Worm (Caenorhabditis elegans) whole organism, young adult: ENCODE data around the gene F12E12.2.
"Not testable (repeated sequence)": the region's sequence is repeated elsewhere in the genome, so short reads cannot be mapped to it uniquely, and the experiment has no call there.

Experiments
- C17E4.6 ChIP-seq: fragments of 200-800 bp; sonication (Bioruptor generic); IDR thresholded peaks from 2 replicates; pipeline ENCODE4 v1.3.6; 2022; ENCODE audit warnings: missing genetic modification reagents, missing genetic modification characterization, missing compliant biosample characterization
- F10E7.11 ChIP-seq: sonication (generic microtip); optimal IDR thresholded peaks from 2 replicates; lab custom pipeline; 2017; ENCODE audit warnings: mild to moderate bottlenecking, missing genetic modification characterization, moderate library complexity, missing compliant biosample characterization
- F39B2.1 ChIP-seq: fragments of 200-800 bp; sonication (Bioruptor generic); IDR thresholded peaks from 2 replicates; pipeline ENCODE4 v1.3.6; 2022; ENCODE audit warnings: missing genetic modification reagents, missing genetic modification characterization, missing compliant biosample characterization
- F49E8.2 ChIP-seq: sonication (generic microtip); optimal IDR thresholded peaks from 3 replicates; lab custom pipeline; 2017; ENCODE audit warnings: missing genetic modification characterization, mild to moderate bottlenecking, missing compliant biosample characterization, antibody characterized with exemption, moderate library complexity; ENCODE audit not compliant: insufficient read depth
- F52B5.7 ChIP-seq: sonication (generic microtip); optimal IDR thresholded peaks from 2 replicates; lab custom pipeline; 2016; ENCODE audit warnings: mild to moderate bottlenecking, missing genetic modification characterization, missing compliant biosample characterization
- F57A8.1 ChIP-seq: fragments of 200-800 bp; sonication (Bioruptor generic); optimal IDR thresholded peaks from 2 replicates; lab custom pipeline; 2018; ENCODE audit warnings: mild to moderate bottlenecking, missing genetic modification characterization, moderate library complexity, missing compliant biosample characterization
- K11D2.4 ChIP-seq: fragments of 200-800 bp; sonication (Bioruptor generic); IDR thresholded peaks from 2 replicates; pipeline ENCODE4 v1.3.6; 2022; ENCODE audit warnings: missing genetic modification reagents, missing genetic modification characterization, missing compliant biosample characterization
- K12H6.12 ChIP-seq: fragments of 200-800 bp; sonication (Bioruptor generic); optimal IDR thresholded peaks from 2 replicates; lab custom pipeline; 2018; ENCODE audit warnings: mild to moderate bottlenecking, missing genetic modification characterization, missing compliant biosample characterization
- T26A5.8 ChIP-seq: sonication (generic microtip); optimal IDR thresholded peaks from 2 replicates; lab custom pipeline; 2016; ENCODE audit warnings: missing genetic modification characterization, missing compliant biosample characterization
- Y53G8AR.9 ChIP-seq: fragments of 200-800 bp; sonication (Bioruptor generic); conservative IDR thresholded peaks from 2 replicates; pipeline ENCODE4 v1.3.6; 2022; ENCODE audit warnings: missing genetic modification reagents, missing genetic modification characterization, missing compliant biosample characterization
- aptf-2 ChIP-seq: fragments of 200-800 bp; sonication (Bioruptor generic); conservative IDR thresholded peaks from 2 replicates; pipeline ENCODE4 v1.3.6; 2022; ENCODE audit warnings: missing genetic modification reagents, missing genetic modification characterization, missing compliant biosample characterization
- attf-5 ChIP-seq: fragments of 200-800 bp; sonication (Bioruptor generic); optimal IDR thresholded peaks from 2 replicates; lab custom pipeline; 2018; ENCODE audit warnings: mild to moderate bottlenecking, missing genetic modification characterization, missing compliant biosample characterization
- attf-6 ChIP-seq: fragments of 200-800 bp; sonication (Bioruptor generic); IDR thresholded peaks from 2 replicates; pipeline ENCODE4 v1.3.6; 2022; ENCODE audit warnings: missing genetic modification reagents, missing genetic modification characterization, missing compliant biosample characterization
- bed-1 ChIP-seq: fragments of 200-800 bp; sonication (Bioruptor generic); IDR thresholded peaks from 2 replicates; pipeline ENCODE4 v1.3.6; 2022; ENCODE audit warnings: missing genetic modification reagents, missing genetic modification characterization, missing compliant biosample characterization
- bed-2 ChIP-seq: fragments of 200-800 bp; sonication (Bioruptor generic); IDR thresholded peaks from 2 replicates; pipeline ENCODE4 v1.3.6; 2022; ENCODE audit warnings: missing genetic modification reagents, missing genetic modification characterization, missing compliant biosample characterization
- cebp-2 ChIP-seq: fragments of 200-800 bp; sonication (Bioruptor generic); IDR thresholded peaks from 2 replicates; pipeline ENCODE4 v1.3.6; 2022; ENCODE audit warnings: missing genetic modification characterization, missing compliant biosample characterization
- ceh-27 ChIP-seq: fragments of 200-800 bp; sonication (Bioruptor generic); optimal IDR thresholded peaks from 2 replicates; lab custom pipeline; 2018; ENCODE audit warnings: mild to moderate bottlenecking, missing genetic modification characterization, moderate library complexity, missing compliant biosample characterization
- mes-4 ChIP-seq: sonication (generic microtip); optimal IDR thresholded peaks from 2 replicates; lab custom pipeline; 2016; ENCODE audit warnings: missing genotype, missing genetic modification characterization, missing compliant biosample characterization
- nhr-80 ChIP-seq: sonication (generic microtip); optimal IDR thresholded peaks from 2 replicates; lab custom pipeline; 2016; ENCODE audit warnings: missing genetic modification characterization, missing compliant biosample characterization
- rcor-1 ChIP-seq: fragments of 200-800 bp; sonication (Bioruptor generic); IDR thresholded peaks from 2 replicates; pipeline ENCODE4 v1.3.6; 2022; ENCODE audit warnings: missing genetic modification reagents, missing genetic modification characterization, missing compliant biosample characterization
- snpc-1.1 ChIP-seq: sonication (generic microtip); optimal IDR thresholded peaks from 2 replicates; lab custom pipeline; 2017; ENCODE audit warnings: missing genetic modification characterization, mild to moderate bottlenecking, missing compliant biosample characterization, antibody characterized with exemption, moderate library complexity, missing genotype, missing genetic modification reagents; ENCODE audit not compliant: insufficient read depth
- snpc-1.3 ChIP-seq: sonication (generic microtip); optimal IDR thresholded peaks from 2 replicates; lab custom pipeline; 2017; ENCODE audit warnings: missing genetic modification characterization, mild to moderate bottlenecking, missing compliant biosample characterization, antibody characterized with exemption, moderate library complexity, missing genotype, missing genetic modification reagents; ENCODE audit not compliant: insufficient read depth
- snpc-4 ChIP-seq, 5 experiments: fragments of 150-350 bp in 1 of 5; sonication (generic microtip) in 4 of 5; optimal IDR thresholded peaks; 2 replicates each; lab custom pipeline; 2014 to 2018; ENCODE audit warnings: missing genetic modification characterization in 5 of 5, missing biosample characterization in 3 of 5, antibody characterized with exemption in 2 of 5, mild to moderate bottlenecking in 2 of 5, missing compliant biosample characterization in 2 of 5, missing genotype in 2 of 5, moderate library complexity in 2 of 5, missing genetic modification reagents in 1 of 5
- unc-130 ChIP-seq: sonication (generic microtip); optimal IDR thresholded peaks from 2 replicates; lab custom pipeline; 2016; ENCODE audit warnings: missing genetic modification reagents, missing genetic modification characterization, missing compliant biosample characterization
- ztf-28 ChIP-seq: fragments of 200-800 bp; sonication (Bioruptor generic); IDR thresholded peaks from 2 replicates; pipeline ENCODE4 v1.3.6; 2022; ENCODE audit warnings: missing genetic modification reagents, missing genetic modification characterization, missing compliant biosample characterization

Gene F12E12.2

DNA sequence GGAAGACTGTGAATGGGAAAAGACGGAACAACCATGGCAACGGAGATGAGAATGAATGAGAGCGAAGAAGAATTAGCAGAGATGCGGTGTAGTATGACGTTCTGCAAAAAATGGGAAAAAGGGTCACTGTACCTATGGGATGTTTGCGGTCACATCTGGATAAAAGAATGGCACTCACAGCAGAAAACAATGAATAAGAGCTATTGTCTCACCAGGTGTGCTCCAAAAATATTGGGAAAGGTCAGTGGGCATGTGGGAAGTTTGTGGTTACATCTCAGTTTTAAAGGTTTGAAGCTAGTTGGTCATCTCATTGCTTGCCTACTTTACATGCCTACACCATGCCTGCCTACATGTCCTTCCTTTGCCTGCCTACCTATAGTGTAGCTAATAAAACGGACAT is 10.9 kb downstream of the F12E12.2 start, which contains the start of gene fbxb-91 (continued):
- TF ChIP-seq Y53G8AR.9 (GFP tag; lab: Robert Waterston, UW) = no peak
- TF ChIP-seq, all 124 proteins: peak for 0

DNA sequence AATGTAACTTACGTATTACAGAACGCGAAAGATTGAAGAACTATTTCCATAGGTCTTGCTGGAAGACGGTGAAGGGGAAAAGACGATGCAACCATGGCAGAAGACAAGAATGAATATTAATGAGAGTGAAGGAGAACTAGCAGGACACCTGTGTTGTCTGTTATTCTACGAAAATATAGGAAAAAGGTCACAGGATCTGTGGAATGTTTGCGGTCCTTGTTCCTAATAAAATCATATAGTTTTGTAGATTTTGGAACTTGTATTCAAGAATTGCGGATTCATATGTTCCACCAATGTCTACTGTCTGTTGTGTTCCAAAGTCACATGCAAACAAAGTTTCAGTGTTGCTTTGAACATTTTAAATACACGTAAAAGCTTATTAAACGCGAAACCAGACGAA is 12.4 kb downstream of the F12E12.2 start, which contains the start of gene sdz-11:
sdz-11 (minus strand) TSS at position 101 of the 400 bp plus-strand sequence.
- TF ChIP-seq attf-5 (no peak), bed-2 (no peak), F52B5.7 (tag; lab: Kevin White, UChicago) (no peak), nhr-80 (tag; lab: Kevin White, UChicago) (no peak), snpc-1.1 (tag; lab: Kevin White, UChicago) (no peak), C17E4.6 (GFP tag; lab: Robert Waterston, UW) (no peak), ceh-27 (GFP tag; lab: Kevin White, UChicago) (no peak), F10E7.11 (tag; lab: Kevin White, UChicago) (no peak), K11D2.4 (GFP tag; lab: Robert Waterston, UW) (no peak), F39B2.1 (GFP tag; lab: Robert Waterston, UW) (no peak), snpc-4 (GFP tag; optimal IDR thresholded peaks at IDR 0.05; lab: Kevin White, UChicago) (no peak), snpc-4 (tag; optimal IDR thresholded peaks at IDR 0.05; lab: Kevin White, UChicago) (no peak), cebp-2 (no peak), unc-130 (no peak)

DNA sequence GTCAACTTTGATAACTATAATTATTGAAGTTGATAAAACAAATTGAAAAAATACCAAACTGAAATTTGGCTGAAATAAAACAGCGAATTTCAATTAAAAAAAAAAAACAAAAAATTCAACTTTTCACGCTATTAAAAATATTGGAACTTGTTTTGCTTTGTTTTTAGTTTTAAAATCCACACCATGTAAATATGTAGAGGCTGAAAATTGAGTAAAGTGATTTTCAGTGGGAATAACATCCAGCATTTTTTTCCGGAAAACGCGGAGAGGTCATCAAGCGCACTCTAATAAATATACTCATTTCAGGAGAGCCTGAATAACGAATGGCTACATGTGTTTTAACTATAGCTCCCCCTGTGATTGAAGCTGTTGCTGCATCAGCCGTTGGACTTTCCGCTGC is 13.9 kb downstream of the F12E12.2 start, which contains the start of gene rcd-1:
rcd-1 (plus strand) TSS at position 301 of the 400 bp plus-strand sequence.
- TF ChIP-seq bed-1 (0 out of 2 replicates have a peak, but pooled peaks have one; percentile 20), mes-4 (tag; lab: Kevin White, UChicago) (no peak)

DNA sequence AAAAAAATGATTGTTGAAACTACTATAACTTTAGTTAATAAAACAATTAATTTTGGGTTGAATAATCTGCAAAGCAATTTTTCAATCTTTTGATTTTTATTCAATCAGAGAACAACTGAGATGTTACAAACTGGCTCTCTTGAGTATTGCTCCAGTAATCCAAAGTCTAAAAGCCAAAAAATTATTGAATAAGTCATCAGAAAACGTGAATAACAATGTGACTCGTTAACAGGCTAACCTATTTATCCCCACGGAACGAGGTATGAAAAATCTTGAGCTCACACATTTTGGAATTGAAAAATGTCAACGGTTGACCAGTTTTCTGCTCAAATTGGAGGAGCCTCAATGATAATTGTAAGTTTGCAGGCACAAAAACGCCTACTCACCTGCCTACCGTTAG is 17.8 kb downstream of the F12E12.2 start, which contains the start of gene srx-111:
srx-111 (plus strand) TSS at position 301 of the 400 bp plus-strand sequence.
- TF ChIP-seq ztf-28 (GFP tag; lab: Robert Waterston, UW) = no peak
- TF ChIP-seq attf-6 (GFP tag; lab: Robert Waterston, UW) = no peak
- no peak for TF ChIP-seq ceh-27 (GFP tag; lab: Kevin White, UChicago)
- TF ChIP-seq aptf-2 (GFP tag; lab: Robert Waterston, UW) = no peak
- no peak for TF ChIP-seq F52B5.7 (tag; lab: Kevin White, UChicago)
- no peak for TF ChIP-seq K11D2.4 (GFP tag; lab: Robert Waterston, UW)
- TF ChIP-seq F57A8.1 (GFP tag; lab: Kevin White, UChicago) = no peak
- no peak for TF ChIP-seq snpc-1.3 (tag; lab: Kevin White, UChicago)
- TF ChIP-seq T26A5.8 (tag; lab: Kevin White, UChicago) = no peak
- TF ChIP-seq snpc-4 (GFP tag; optimal IDR thresholded peaks at IDR 0.05; lab: Kevin White, UChicago) = no peak
- no peak for TF ChIP-seq snpc-4 (tag; optimal IDR thresholded peaks at IDR 0.05; lab: Kevin White, UChicago)
- no peak for TF ChIP-seq rcor-1 (GFP tag; lab: Robert Waterston, UW)

DNA sequence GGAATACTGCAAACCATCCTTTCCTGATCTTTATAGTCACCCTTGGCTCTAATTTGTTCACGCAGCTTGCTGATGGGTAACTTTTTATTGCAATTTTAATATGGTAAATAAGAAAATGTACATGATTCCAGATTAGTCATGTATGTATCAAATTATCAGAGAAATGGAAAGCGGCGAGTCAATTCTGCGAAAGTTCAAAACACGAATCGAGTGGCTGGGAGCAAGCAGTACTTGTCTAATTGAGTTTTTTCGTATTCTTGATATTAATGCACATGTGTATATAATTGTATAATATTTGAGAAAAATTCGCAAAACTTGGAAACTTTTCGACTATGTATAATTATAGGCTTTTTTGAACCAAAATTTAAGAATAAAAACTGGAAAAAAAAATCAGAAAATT is 19.3 kb downstream of the F12E12.2 start, which contains the start of gene T24E12.12:
T24E12.12 (plus strand) TSS at position 281 of the 400 bp plus-strand sequence.
- no peak for TF ChIP-seq F49E8.2 (tag; lab: Kevin White, UChicago)
- no peak for TF ChIP-seq attf-5

DNA sequence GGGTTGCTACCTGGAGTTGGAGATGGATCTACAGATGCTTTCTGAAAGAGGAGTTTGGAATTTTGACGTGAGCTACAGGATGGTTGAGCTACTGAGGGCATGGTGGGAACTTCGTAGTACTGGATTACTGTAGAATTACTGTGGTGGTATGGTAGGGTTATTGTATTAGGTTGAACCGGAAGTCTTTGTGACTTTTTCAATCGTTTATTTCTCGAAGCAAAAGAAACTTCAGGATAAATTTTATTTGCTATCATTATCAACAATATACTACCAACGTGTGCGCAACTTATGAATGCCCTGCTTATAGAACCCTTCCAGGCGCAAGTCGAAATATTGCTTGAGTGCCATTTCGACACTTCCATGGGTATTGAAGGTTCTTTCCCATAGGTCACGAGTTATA is 21.9 kb downstream of the F12E12.2 start, which contains the start of gene T24E12.6:
T24E12.6 (minus strand) TSS at position 101 of the 400 bp plus-strand sequence.
- TF ChIP-seq F57A8.1 (GFP tag; lab: Kevin White, UChicago); nhr-80 (tag; lab: Kevin White, UChicago); K12H6.12 (tag; lab: Kevin White, UChicago): not testable (repeated sequence)
